Fruit fly (Drosophila melanogaster) whole organism, prepupa: ENCODE data around the gene Mettl3.

ENCODE experiments used
- Blimp-1 ChIP-seq: fragments of 200-800 bp; sonication (Bioruptor generic); optimal IDR thresholded peaks from 3 replicates; lab custom pipeline; 2017; ENCODE audit warnings: missing biosample characterization, missing genetic modification characterization, mild to moderate bottlenecking, moderate library complexity, missing genetic modification reagents
- CG10669 ChIP-seq: fragments of 200-800 bp; sonication (Bioruptor generic); optimal IDR thresholded peaks from 3 replicates; lab custom pipeline; 2018; ENCODE audit warnings: missing biosample characterization, mild to moderate bottlenecking, missing genetic modification characterization, moderate library complexity
- CG11294 ChIP-seq: fragments of 200-800 bp; sonication (Bioruptor generic); IDR thresholded peaks from 2 replicates; pipeline ENCODE4 v1.3.6; 2022; ENCODE audit warnings: missing biosample characterization, missing genetic modification characterization
- CG11762 ChIP-seq: fragments of 200-800 bp; sonication (Bioruptor generic); optimal IDR thresholded peaks from 3 replicates; lab custom pipeline; 2016; ENCODE audit warnings: missing biosample characterization, missing genetic modification characterization; ENCODE audit not compliant: insufficient read depth
- CG15336 ChIP-seq: fragments of 200-800 bp; sonication (Bioruptor generic); IDR thresholded peaks from 2 replicates; pipeline ENCODE4 v1.3.6; 2022; ENCODE audit warnings: missing biosample characterization, missing genetic modification characterization
- CG31627 ChIP-seq: fragments of 200-800 bp; sonication (Bioruptor generic); optimal IDR thresholded peaks from 3 replicates; lab custom pipeline; 2016; ENCODE audit warnings: missing biosample characterization, missing genetic modification characterization
- CG32006 ChIP-seq: fragments of 200-800 bp; sonication (Bioruptor generic); optimal IDR thresholded peaks from 3 replicates; lab custom pipeline; 2017; ENCODE audit warnings: missing biosample characterization, mild to moderate bottlenecking, missing genetic modification characterization
- CG3919 ChIP-seq: fragments of 200-800 bp; sonication (Bioruptor generic); optimal IDR thresholded peaks from 3 replicates; lab custom pipeline; 2016; ENCODE audit warnings: missing biosample characterization, missing genetic modification characterization
- CG6276 ChIP-seq: fragments of 200-800 bp; sonication (Bioruptor generic); optimal IDR thresholded peaks from 2 replicates; lab custom pipeline; 2017; ENCODE audit warnings: missing biosample characterization, mild to moderate bottlenecking, missing genetic modification characterization
- CG6792 ChIP-seq: fragments of 200-800 bp; sonication (Bioruptor generic); optimal IDR thresholded peaks from 3 replicates; lab custom pipeline; 2016; ENCODE audit warnings: missing biosample characterization, missing genetic modification characterization
- CG6854 ChIP-seq: fragments of 200-800 bp; sonication (Bioruptor generic); optimal IDR thresholded peaks from 2 replicates; lab custom pipeline; 2017; ENCODE audit warnings: missing biosample characterization, mild to moderate bottlenecking, missing genetic modification characterization
- CG8632 ChIP-seq: fragments of 200-800 bp; sonication (Bioruptor generic); optimal IDR thresholded peaks from 3 replicates; lab custom pipeline; 2016; ENCODE audit warnings: missing biosample characterization, missing genetic modification characterization
- CG9139 ChIP-seq: fragments of 200-800 bp; sonication (Bioruptor generic); optimal IDR thresholded peaks from 3 replicates; lab custom pipeline; 2017; ENCODE audit warnings: missing biosample characterization, mild to moderate bottlenecking, missing genetic modification characterization
- Eip75B ChIP-seq: fragments of 200-800 bp; sonication (Bioruptor generic); optimal IDR thresholded peaks from 3 replicates; lab custom pipeline; 2016; ENCODE audit warnings: missing biosample characterization, missing genetic modification characterization
- Eip78C ChIP-seq: fragments of 200-800 bp; sonication (Bioruptor generic); peaks from one replicate; lab custom pipeline; 2016; ENCODE audit warnings: missing biosample characterization, missing genetic modification characterization
- Ets21C ChIP-seq: fragments of 200-800 bp; sonication (Bioruptor generic); optimal IDR thresholded peaks from 3 replicates; lab custom pipeline; 2016; ENCODE audit warnings: missing biosample characterization, missing genetic modification characterization
- Ets96B ChIP-seq: fragments of 200-800 bp; optimal IDR thresholded peaks from 2 replicates; lab custom pipeline; 2019; ENCODE audit warnings: missing biosample characterization, mild to moderate bottlenecking, missing genetic modification characterization, moderate library complexity
- Gug ChIP-seq: fragments of 200-800 bp; sonication (Bioruptor generic); IDR thresholded peaks from 2 replicates; pipeline ENCODE4 v1.3.6; 2022; ENCODE audit warnings: missing biosample characterization, missing genetic modification characterization
- Hr38 ChIP-seq: sonication (Bioruptor generic); optimal IDR thresholded peaks from 2 replicates; lab custom pipeline; 2016; ENCODE audit warnings: missing biosample characterization, missing genetic modification characterization
- Hr4 ChIP-seq: fragments of 200-800 bp; sonication (Bioruptor generic); optimal IDR thresholded peaks from 3 replicates; lab custom pipeline; 2016; ENCODE audit warnings: missing biosample characterization, missing genetic modification characterization
- Lpt ChIP-seq: fragments of 200-800 bp; sonication (Bioruptor generic); optimal IDR thresholded peaks from 3 replicates; lab custom pipeline; 2016; ENCODE audit warnings: missing biosample characterization, missing genetic modification characterization
- Met ChIP-seq: fragments of 200-800 bp; sonication (Bioruptor generic); optimal IDR thresholded peaks from 3 replicates; lab custom pipeline; 2016; ENCODE audit warnings: missing biosample characterization, missing genetic modification characterization
- Sox102F ChIP-seq: fragments of 200-800 bp; sonication (Bioruptor generic); optimal IDR thresholded peaks from 2 replicates; lab custom pipeline; 2016; ENCODE audit warnings: missing biosample characterization, mild to moderate bottlenecking, missing genetic modification characterization
- Sox14 ChIP-seq: fragments of 200-800 bp; sonication (Bioruptor generic); optimal IDR thresholded peaks from 3 replicates; lab custom pipeline; 2016; ENCODE audit warnings: missing biosample characterization, missing genetic modification characterization
- Sox15 ChIP-seq: fragments of 200-800 bp; sonication (Bioruptor generic); optimal IDR thresholded peaks from 3 replicates; lab custom pipeline; 2016; ENCODE audit warnings: missing biosample characterization, missing genetic modification characterization
- cyc ChIP-seq: fragments of 200-800 bp; sonication (Bioruptor generic); optimal IDR thresholded peaks from 3 replicates; lab custom pipeline; 2016; ENCODE audit warnings: missing biosample characterization, missing genetic modification characterization
- dac ChIP-seq: fragments of 200-800 bp; sonication (Bioruptor generic); optimal IDR thresholded peaks from 2 replicates; lab custom pipeline; 2017; ENCODE audit warnings: missing biosample characterization, mild to moderate bottlenecking, missing genetic modification characterization
- dsx ChIP-seq: fragments of 200-800 bp; optimal IDR thresholded peaks from 3 replicates; lab custom pipeline; 2019; ENCODE audit warnings: missing biosample characterization, mild to moderate bottlenecking, missing genetic modification characterization, moderate library complexity; ENCODE audit not compliant: poor library complexity, severe bottlenecking
- eg ChIP-seq: fragments of 200-800 bp; sonication (Bioruptor generic); IDR thresholded peaks from 3 replicates; pipeline ENCODE4 v1.3.6; 2022; ENCODE audit warnings: missing biosample characterization, missing genetic modification characterization
- esn ChIP-seq: fragments of 200-800 bp; sonication (Bioruptor generic); optimal IDR thresholded peaks from 2 replicates; lab custom pipeline; 2016; ENCODE audit warnings: missing biosample characterization, mild to moderate bottlenecking, missing genetic modification characterization, moderate library complexity
- fd85E ChIP-seq: fragments of 200-800 bp; sonication (Bioruptor generic); optimal IDR thresholded peaks from 3 replicates; lab custom pipeline; 2016; ENCODE audit warnings: missing biosample characterization, missing genetic modification characterization
- fkh ChIP-seq: fragments of 200-800 bp; sonication (Bioruptor generic); optimal IDR thresholded peaks from 3 replicates; lab custom pipeline; 2017; ENCODE audit warnings: missing biosample characterization, mild to moderate bottlenecking, missing genetic modification characterization, moderate library complexity
- pdm3 ChIP-seq: fragments of 200-800 bp; sonication (Bioruptor generic); optimal IDR thresholded peaks from 3 replicates; lab custom pipeline; 2016; ENCODE audit warnings: missing biosample characterization, missing genetic modification characterization
- salr ChIP-seq, 2 experiments: fragments of 200-800 bp; sonication (Bioruptor generic); optimal IDR thresholded peaks; 3 replicates each; lab custom pipeline; 2016 to 2018; ENCODE audit warnings: missing biosample characterization in 2 of 2, missing genetic modification characterization in 2 of 2, mild to moderate bottlenecking in 1 of 2
- spab ChIP-seq: fragments of 200-800 bp; sonication (Bioruptor generic); optimal IDR thresholded peaks from 2 replicates; lab custom pipeline; 2017; ENCODE audit warnings: missing biosample characterization, mild to moderate bottlenecking, missing genetic modification characterization, missing genetic modification reagents
- svp ChIP-seq: fragments of 200-800 bp; sonication (Bioruptor generic); peaks from one replicate; lab custom pipeline; 2016; ENCODE audit warnings: missing biosample characterization, missing genetic modification characterization
- topi ChIP-seq: fragments of 200-800 bp; sonication (Bioruptor generic); optimal IDR thresholded peaks from 3 replicates; lab custom pipeline; 2016; ENCODE audit warnings: missing biosample characterization, missing genetic modification characterization
- vri ChIP-seq: fragments of 200-800 bp; sonication (Bioruptor generic); optimal IDR thresholded peaks from 3 replicates; lab custom pipeline; 2016; ENCODE audit warnings: missing biosample characterization, mild to moderate bottlenecking, missing genetic modification characterization

The Mettl3 gene

DNA sequence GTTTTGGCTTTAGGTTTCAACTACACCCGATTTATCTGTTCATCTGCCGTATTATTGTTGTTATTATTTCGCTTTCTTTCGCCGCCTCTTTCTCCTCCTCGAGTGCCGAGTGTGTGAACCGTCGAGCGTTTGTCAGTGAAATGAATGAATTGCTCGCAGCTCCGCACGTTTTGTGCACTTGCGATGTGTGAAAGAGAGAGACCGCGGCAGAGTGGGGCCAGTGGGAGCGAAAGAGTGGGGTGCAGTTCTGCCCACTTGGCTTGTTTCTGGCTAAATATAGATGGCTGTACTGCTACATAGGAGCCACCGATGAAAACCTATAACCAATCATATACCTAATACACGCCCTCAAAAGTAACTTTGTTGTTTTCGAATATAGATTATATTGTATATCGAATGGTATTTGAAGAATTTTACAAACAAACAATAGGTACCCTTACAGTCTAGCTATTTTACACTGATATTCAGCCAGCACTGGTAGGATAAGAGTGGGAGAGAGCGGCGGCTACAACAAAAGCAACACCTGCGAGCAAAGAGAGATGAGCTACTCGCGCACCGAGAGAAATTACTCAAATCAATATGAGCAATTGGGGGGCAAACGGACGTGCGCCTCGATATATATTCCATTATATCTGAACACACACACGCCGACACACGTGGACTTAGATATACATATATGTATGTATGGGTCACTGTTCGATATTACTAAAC, 25.4 kb upstream of the Mettl3 start (continued):
- peak; percentile 9 for TF ChIP-seq vri
- peak; percentile 14 for TF ChIP-seq dac
- TF ChIP-seq Hr38 (GFP tag; lab: Kevin White, UChicago), result no peak
- peak; percentile 8 for TF ChIP-seq CG6792
- no peak for TF ChIP-seq dsx (GFP tag; lab: Kevin White, UChicago)
- no peak for TF ChIP-seq Blimp-1 (GFP tag; lab: Kevin White, UChicago)
- TF ChIP-seq CG9139, result no peak
- peak; percentile 17 for TF ChIP-seq CG6854
- TF ChIP-seq CG3919 (GFP tag; lab: Kevin White, UChicago), result peak; percentile 10
- peak; percentile 56 for TF ChIP-seq Met (GFP tag; lab: Kevin White, UChicago)
- no peak for TF ChIP-seq fd85E (GFP tag; lab: Kevin White, UChicago)
- TF ChIP-seq Sox102F (GFP tag; lab: Kevin White, UChicago), result no peak
- TF ChIP-seq CG15336, result no peak
- no peak for TF ChIP-seq Ets96B (tag; lab: Kevin White, UChicago)
- peak; percentile 20 for TF ChIP-seq CG31627
- no peak for TF ChIP-seq salr (GFP tag; optimal IDR thresholded peaks at IDR 0.05; lab: Kevin White, UChicago)
- no peak for TF ChIP-seq CG10669
- TF ChIP-seq Ets21C (GFP tag; lab: Kevin White, UChicago), result peak; percentile 21
- TF ChIP-seq Sox15 (GFP tag; lab: Kevin White, UChicago), result no peak
- TF ChIP-seq CG11762 (GFP tag; lab: Kevin White, UChicago), result no peak
- TF ChIP-seq cyc (GFP tag; lab: Kevin White, UChicago), result no peak
- TF ChIP-seq Lpt (GFP tag; lab: Kevin White, UChicago), result no peak
- peak; percentile 25 for TF ChIP-seq Hr4 (GFP tag; lab: Kevin White, UChicago)
- TF ChIP-seq Gug, result peak; percentile 46

DNA sequence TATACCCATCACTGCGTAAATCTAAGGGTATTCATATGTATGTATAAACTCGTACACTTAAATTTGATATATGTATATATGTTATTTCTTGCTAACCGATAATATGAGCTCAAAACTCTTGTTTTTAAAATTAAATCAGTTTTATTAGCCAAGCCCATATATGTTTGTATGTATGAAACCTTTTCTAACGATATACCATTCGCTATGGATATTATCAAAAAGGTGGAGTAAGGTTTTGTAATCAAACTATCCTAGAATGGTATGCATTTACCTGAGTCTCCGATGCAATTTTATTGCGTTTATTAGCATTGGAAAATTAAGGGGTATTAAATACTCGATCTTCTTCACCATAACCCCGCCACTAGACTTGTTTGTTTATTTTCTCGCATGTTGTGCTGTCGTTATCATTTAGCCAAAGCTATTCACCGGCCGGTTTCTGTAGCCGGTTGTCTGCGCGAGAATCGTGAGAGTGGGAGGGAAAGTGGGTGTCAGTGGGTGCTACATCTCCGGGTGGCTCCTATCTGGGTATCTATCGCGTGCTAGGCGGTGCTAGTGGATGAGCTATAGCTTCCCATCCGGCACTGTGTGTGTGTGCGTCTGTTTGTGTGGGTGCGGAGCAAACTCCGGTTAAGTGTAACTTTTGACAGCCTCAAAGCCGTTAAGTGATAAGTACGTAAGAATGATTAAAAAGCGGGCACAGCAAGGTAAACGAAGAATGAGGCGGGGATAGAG, 24.0 kb upstream of the Mettl3 start:
- peak; percentile 19 for TF ChIP-seq pdm3 (GFP tag; lab: Kevin White, UChicago)
- TF ChIP-seq topi, result no peak
- peak; percentile 32 for TF ChIP-seq Hr4 (GFP tag; lab: Kevin White, UChicago)
- TF ChIP-seq Sox14 (GFP tag; lab: Kevin White, UChicago), result peak; percentile 1
- peak; percentile 4 for TF ChIP-seq Eip75B (GFP tag; lab: Kevin White, UChicago)
- TF ChIP-seq CG6276 (GFP tag; lab: Kevin White, UChicago), result peak; percentile 57
- no peak for TF ChIP-seq CG9139
- TF ChIP-seq cyc (GFP tag; lab: Kevin White, UChicago), result no peak
- peak in 1 of 2 experiments; percentile 55 for TF ChIP-seq salr (GFP tag; optimal IDR thresholded peaks at IDR 0.05; lab: Kevin White, UChicago)
- peak; percentile 67 for TF ChIP-seq Eip78C
- TF ChIP-seq CG8632 (GFP tag; lab: Kevin White, UChicago), result no peak
- TF ChIP-seq CG31627, result no peak
- 0 out of 3 replicates have a peak, but pooled peaks have one; percentile 14 for TF ChIP-seq eg (GFP tag; lab: Robert Waterston, UW)
- no peak for TF ChIP-seq CG11294 (GFP tag; lab: Robert Waterston, UW)
- peak; percentile 58 for TF ChIP-seq CG32006 (GFP tag; lab: Kevin White, UChicago)
- peak; percentile 71 for TF ChIP-seq fkh (GFP tag; lab: Kevin White, UChicago)
- TF ChIP-seq svp, result peak; percentile 64
- no peak for TF ChIP-seq Hr38 (GFP tag; lab: Kevin White, UChicago)
- TF ChIP-seq CG3919 (GFP tag; lab: Kevin White, UChicago), result peak; percentile 3

DNA sequence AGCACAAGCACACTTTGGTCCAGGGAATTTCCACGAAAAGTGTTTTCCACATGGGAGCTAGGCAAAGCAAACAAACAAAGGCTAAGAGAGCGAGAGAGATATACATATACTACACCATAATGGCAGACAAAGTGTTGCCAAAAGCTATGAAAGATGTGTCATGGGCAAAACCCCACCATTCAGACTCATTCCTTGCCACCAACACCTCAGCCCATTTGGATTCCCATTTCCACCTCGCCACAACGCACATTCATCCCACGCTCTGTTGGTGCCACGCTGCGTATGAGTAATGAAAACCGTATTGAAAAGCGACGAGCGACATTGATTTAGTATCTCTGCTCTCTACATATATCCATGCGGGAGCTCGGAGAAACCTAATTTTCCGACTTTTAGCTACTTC, 23.1 kb upstream of the Mettl3 start:
- TF ChIP-seq esn (no peak), Sox102F (GFP tag; lab: Kevin White, UChicago) (no peak), spab (no peak), CG6276 (GFP tag; lab: Kevin White, UChicago) (no peak), vri (no peak), Hr38 (GFP tag; lab: Kevin White, UChicago) (no peak)
